Worm (Caenorhabditis elegans) whole organism, L1 larva: Measurements from ENCODE around the gene K06G5.1.

Experiments used
- C04F5.9 ChIP-seq: sonication (generic microtip); optimal IDR thresholded peaks from 2 replicates; lab custom pipeline; 2016; ENCODE audit warnings: missing genetic modification characterization, missing compliant biosample characterization
- C16A3.4 ChIP-seq: fragments of 150-350 bp; optimal IDR thresholded peaks from 2 replicates; lab custom pipeline; 2014; ENCODE audit warnings: missing biosample characterization, missing genetic modification characterization
- C34B4.2 ChIP-seq: sonication (generic microtip); optimal IDR thresholded peaks from 2 replicates; lab custom pipeline; 2017; ENCODE audit warnings: mild to moderate bottlenecking, missing genetic modification characterization, missing compliant biosample characterization
- F16B12.6 ChIP-seq: fragments of 150-350 bp; optimal IDR thresholded peaks from 2 replicates; lab custom pipeline; 2014; ENCODE audit warnings: missing biosample characterization, missing genetic modification characterization
- Y116A8C.19 ChIP-seq: sonication (generic microtip); optimal IDR thresholded peaks from 2 replicates; lab custom pipeline; 2016; ENCODE audit warnings: missing compliant biosample characterization, missing genetic modification characterization, borderline replicate concordance
- alr-1 ChIP-seq: fragments of 200-800 bp; sonication (Bioruptor generic); optimal IDR thresholded peaks from 2 replicates; lab custom pipeline; 2018; ENCODE audit warnings: borderline replicate concordance, mild to moderate bottlenecking, missing genetic modification characterization, missing compliant biosample characterization
- ama-1 ChIP-seq: fragments of 150-350 bp; optimal IDR thresholded peaks from 2 replicates; lab custom pipeline; 2014
- blmp-1 ChIP-seq: fragments of 150-350 bp; optimal IDR thresholded peaks from 2 replicates; lab custom pipeline; 2014; ENCODE audit warnings: missing biosample characterization, missing genetic modification characterization
- ceh-88 ChIP-seq: fragments of 200-800 bp; sonication (Bioruptor generic); IDR thresholded peaks from 2 replicates; pipeline ENCODE4 v1.3.6; 2022; ENCODE audit warnings: missing genetic modification characterization, missing compliant biosample characterization
- ceh-90 ChIP-seq: sonication (generic microtip); optimal IDR thresholded peaks from 2 replicates; lab custom pipeline; 2016; ENCODE audit warnings: missing genetic modification characterization, missing compliant biosample characterization
- egl-13 ChIP-seq: sonication (generic microtip); optimal IDR thresholded peaks from 2 replicates; lab custom pipeline; 2016; ENCODE audit warnings: missing genotype, missing genetic modification reagents, missing genetic modification characterization, missing compliant biosample characterization
- elt-2 ChIP-seq: sonication (generic microtip); optimal IDR thresholded peaks from 2 replicates; lab custom pipeline; 2016; ENCODE audit warnings: missing genetic modification characterization, mild to moderate bottlenecking, inconsistent platforms, missing compliant biosample characterization, missing genetic modification reagents
- elt-3 ChIP-seq, 6 experiments: fragments of 150-350 bp in 1 of 6; sonication (generic microtip); optimal IDR thresholded peaks; 2 replicates each; lab custom pipeline; 2017 to 2018; ENCODE audit warnings: missing biosample characterization in 6 of 6, missing genetic modification characterization in 6 of 6, inconsistent platforms in 1 of 6
- fkh-4 ChIP-seq: sonication (generic microtip); optimal IDR thresholded peaks from 2 replicates; lab custom pipeline; 2016; ENCODE audit warnings: missing compliant biosample characterization, missing genetic modification characterization, borderline replicate concordance
- fkh-8 ChIP-seq: sonication (generic microtip); optimal IDR thresholded peaks from 2 replicates; lab custom pipeline; 2016; ENCODE audit warnings: mild to moderate bottlenecking, missing genetic modification characterization, missing compliant biosample characterization
- hlh-4 ChIP-seq: sonication (generic microtip); optimal IDR thresholded peaks from 2 replicates; lab custom pipeline; 2016; ENCODE audit warnings: mild to moderate bottlenecking, missing genetic modification characterization, missing compliant biosample characterization
- isw-1 ChIP-seq: fragments of 200-800 bp; sonication (Bioruptor generic); IDR thresholded peaks from 2 replicates; pipeline ENCODE4 v1.3.6; 2022; ENCODE audit warnings: missing genetic modification characterization, missing compliant biosample characterization
- lin-13 ChIP-seq: fragments of 150-350 bp; optimal IDR thresholded peaks from 2 replicates; lab custom pipeline; 2014; ENCODE audit warnings: missing biosample characterization, missing genetic modification reagents, missing genetic modification characterization
- lin-14 ChIP-seq: fragments of 200-800 bp; sonication (Bioruptor generic); optimal IDR thresholded peaks from 2 replicates; lab custom pipeline; 2018; ENCODE audit warnings: mild to moderate bottlenecking, missing genetic modification characterization, moderate library complexity, missing compliant biosample characterization
- lin-15B ChIP-seq: fragments of 150-350 bp; sonication (generic microtip); optimal IDR thresholded peaks from 3 replicates; lab custom pipeline; 2014; ENCODE audit warnings: missing biosample characterization, missing genetic modification characterization
- lin-35 ChIP-seq, 2 experiments: fragments of 150-350 bp; optimal IDR thresholded peaks; 2 replicates each; lab custom pipeline; 2014; ENCODE audit warnings: missing biosample characterization in 2 of 2, missing genetic modification characterization in 2 of 2, missing genetic modification reagents in 2 of 2
- lin-39 ChIP-seq: fragments of 150-350 bp; optimal IDR thresholded peaks from 2 replicates; lab custom pipeline; 2014; ENCODE audit warnings: missing biosample characterization, missing genetic modification reagents, missing genetic modification characterization
- lir-3 ChIP-seq: sonication (generic microtip); optimal IDR thresholded peaks from 2 replicates; lab custom pipeline; 2016; ENCODE audit warnings: mild to moderate bottlenecking, missing genetic modification characterization, moderate library complexity, missing compliant biosample characterization; ENCODE audit not compliant: poor library complexity
- lsy-2 ChIP-seq, 2 experiments: fragments of 150-350 bp; optimal IDR thresholded peaks; 2 replicates each; lab custom pipeline; 2014; ENCODE audit warnings: missing biosample characterization in 2 of 2, missing genetic modification characterization in 2 of 2
- mab-9 ChIP-seq: fragments of 200-800 bp; sonication (Bioruptor generic); IDR thresholded peaks from 2 replicates; pipeline ENCODE4 v1.3.6; 2022; ENCODE audit warnings: missing genetic modification reagents, missing genetic modification characterization, missing compliant biosample characterization
- mep-1 ChIP-seq: fragments of 150-350 bp; optimal IDR thresholded peaks from 2 replicates; lab custom pipeline; 2014; ENCODE audit warnings: missing biosample characterization, missing genetic modification characterization
- nhr-19 ChIP-seq: fragments of 200-800 bp; sonication (Bioruptor generic); conservative IDR thresholded peaks from 2 replicates; pipeline ENCODE4 v1.3.6; 2022; ENCODE audit warnings: missing genetic modification characterization, missing compliant biosample characterization
- nhr-237 ChIP-seq: fragments of 150-350 bp; optimal IDR thresholded peaks from 2 replicates; lab custom pipeline; 2014; ENCODE audit warnings: missing biosample characterization, missing genetic modification characterization
- nhr-47 ChIP-seq: sonication (generic microtip); optimal IDR thresholded peaks from 2 replicates; lab custom pipeline; 2016; ENCODE audit warnings: mild to moderate bottlenecking, missing genetic modification characterization, moderate library complexity, missing compliant biosample characterization
- nhr-71 ChIP-seq: sonication (generic microtip); optimal IDR thresholded peaks from 2 replicates; lab custom pipeline; 2016; ENCODE audit warnings: mild to moderate bottlenecking, missing genetic modification characterization, moderate library complexity, missing compliant biosample characterization
- nhr-76 ChIP-seq: sonication (generic microtip); optimal IDR thresholded peaks from 2 replicates; lab custom pipeline; 2017; ENCODE audit warnings: missing biosample characterization, missing genetic modification characterization
- nhr-77 ChIP-seq: fragments of 150-350 bp; optimal IDR thresholded peaks from 2 replicates; lab custom pipeline; 2014; ENCODE audit warnings: missing biosample characterization, missing genetic modification characterization
- nhr-84 ChIP-seq: sonication (generic microtip); optimal IDR thresholded peaks from 2 replicates; lab custom pipeline; 2017; ENCODE audit warnings: missing biosample characterization, missing genetic modification characterization
- nhr-85 ChIP-seq: sonication (generic microtip); peaks from one replicate; lab custom pipeline; 2016; ENCODE audit warnings: missing genetic modification characterization, inconsistent platforms, missing compliant biosample characterization
- nhr-90 ChIP-seq: sonication (generic microtip); optimal IDR thresholded peaks from 2 replicates; lab custom pipeline; 2016; ENCODE audit warnings: mild to moderate bottlenecking, missing genetic modification characterization, missing compliant biosample characterization; ENCODE audit not compliant: poor library complexity
- pag-3 ChIP-seq: sonication (generic microtip); optimal IDR thresholded peaks from 2 replicates; lab custom pipeline; 2017; ENCODE audit warnings: missing genetic modification characterization, mild to moderate bottlenecking, missing compliant biosample characterization, antibody characterized with exemption, borderline replicate concordance; ENCODE audit not compliant: insufficient read depth
- skn-1 ChIP-seq: fragments of 150-350 bp; optimal IDR thresholded peaks from 2 replicates; lab custom pipeline; 2014; ENCODE audit warnings: missing biosample characterization, missing genetic modification characterization
- snpc-4 ChIP-seq: fragments of 150-350 bp; optimal IDR thresholded peaks from 2 replicates; lab custom pipeline; 2014; ENCODE audit warnings: missing biosample characterization, missing genetic modification characterization
- sox-4 ChIP-seq: sonication (generic microtip); optimal IDR thresholded peaks from 2 replicates; lab custom pipeline; 2016; ENCODE audit warnings: missing genetic modification characterization, missing compliant biosample characterization
- sptf-1 ChIP-seq: fragments of 150-350 bp; optimal IDR thresholded peaks from 2 replicates; lab custom pipeline; 2014; ENCODE audit warnings: missing biosample characterization, missing genetic modification characterization
- sup-37 ChIP-seq: fragments of 200-800 bp; sonication (Bioruptor generic); optimal IDR thresholded peaks from 2 replicates; lab custom pipeline; 2018; ENCODE audit warnings: mild to moderate bottlenecking, missing genetic modification characterization, missing compliant biosample characterization
- tlp-1 ChIP-seq: fragments of 150-350 bp; optimal IDR thresholded peaks from 2 replicates; lab custom pipeline; 2014; ENCODE audit warnings: missing biosample characterization, missing genetic modification characterization
- unc-30 ChIP-seq: sonication (generic microtip); optimal IDR thresholded peaks from 2 replicates; lab custom pipeline; 2017; ENCODE audit warnings: missing biosample characterization, missing genetic modification characterization
- unc-62 ChIP-seq: fragments of 150-350 bp; optimal IDR thresholded peaks from 2 replicates; lab custom pipeline; 2014; ENCODE audit warnings: missing biosample characterization, missing genetic modification reagents, missing genetic modification characterization
- unc-86 ChIP-seq: sonication (generic microtip); optimal IDR thresholded peaks from 2 replicates; lab custom pipeline; 2016; ENCODE audit warnings: missing genetic modification characterization, missing compliant biosample characterization
- vab-15 ChIP-seq: sonication (generic microtip); optimal IDR thresholded peaks from 2 replicates; lab custom pipeline; 2017; ENCODE audit warnings: missing genotype, mild to moderate bottlenecking, missing genetic modification characterization, missing compliant biosample characterization
- xbp-1 ChIP-seq: sonication (generic microtip); optimal IDR thresholded peaks from 2 replicates; lab custom pipeline; 2016; ENCODE audit warnings: missing genetic modification characterization, missing compliant biosample characterization
- zip-4 ChIP-seq: fragments of 200-800 bp; sonication (Bioruptor generic); optimal IDR thresholded peaks from 2 replicates; lab custom pipeline; 2018; ENCODE audit warnings: mild to moderate bottlenecking, missing genetic modification characterization, moderate library complexity, missing compliant biosample characterization
- ztf-11 ChIP-seq, 2 experiments: sonication (generic microtip); optimal IDR thresholded peaks; 2 replicates each; lab custom pipeline; 2016 to 2017; ENCODE audit warnings: missing genetic modification characterization in 2 of 2, missing biosample characterization in 1 of 2, missing compliant biosample characterization in 1 of 2
- ztf-4 ChIP-seq: fragments of 150-350 bp; optimal IDR thresholded peaks from 2 replicates; lab custom pipeline; 2014; ENCODE audit warnings: missing biosample characterization, missing genetic modification characterization

The K06G5.1 gene

ce11 chrX:14169569-14170031, 45.2 kb upstream of the K06G5.1 start, which contains the start of gene sym-4 (continued):
- TF ChIP-seq lin-39 (tag; lab: Kevin White, UChicago): no peak
- no peak for TF ChIP-seq nhr-76 (tag; lab: Kevin White, UChicago)
- peak; percentile 90 for TF ChIP-seq lin-13 (GFP tag; lab: Kevin White, UChicago)
- peak; percentile 61 for TF ChIP-seq egl-13
- TF ChIP-seq nhr-84: no peak
- TF ChIP-seq unc-62 (GFP tag; lab: Kevin White, UChicago): no peak
- TF ChIP-seq lin-14: peak; percentile 98
- TF ChIP-seq nhr-237 (tag; lab: Kevin White, UChicago): peak; percentile 95
- no peak for TF ChIP-seq hlh-4
- no peak for TF ChIP-seq ama-1 (lab: Kevin White, UChicago)
- TF ChIP-seq unc-86 (tag; lab: Kevin White, UChicago): peak; percentile 81
- peak in 5 of 6 experiments; percentile 17 to 97 (median 90) for TF ChIP-seq elt-3 (tag; optimal IDR thresholded peaks at IDR 0.05; lab: Kevin White, UChicago)
- TF ChIP-seq fkh-8: peak; percentile 86
- peak; percentile 91 for TF ChIP-seq nhr-19 (GFP tag; lab: Robert Waterston, UW)
- TF ChIP-seq, all 84 proteins: peak for 56

ce11 chrX:14173850-14174249, 40.9 kb upstream of the K06G5.1 start, which contains the start of gene idhb-1:
Gene idhb-1 (minus strand): TSS chrX:14174063.
- TF ChIP-seq ceh-88 (GFP tag; lab: Robert Waterston, UW) (no peak), lsy-2 (tag; optimal IDR thresholded peaks at IDR 0.05; lab: Kevin White, UChicago) (peak; percentile 81), blmp-1 (tag; lab: Kevin White, UChicago) (no peak), lin-39 (tag; lab: Kevin White, UChicago) (peak; percentile 67), lin-15B (tag; lab: Kevin White, UChicago) (no peak), xbp-1 (tag; lab: Kevin White, UChicago) (peak; percentile 60), zip-4 (no peak), alr-1 (tag; lab: Kevin White, UChicago) (no peak), nhr-84 (no peak), sox-4 (tag; lab: Kevin White, UChicago) (no peak), sup-37 (GFP tag; lab: Kevin White, UChicago) (peak; percentile 8), lin-13 (GFP tag; lab: Kevin White, UChicago) (peak; percentile 69), F16B12.6 (tag; lab: Kevin White, UChicago) (peak; percentile 36), unc-30 (no peak), fkh-4 (tag; lab: Kevin White, UChicago) (no peak), isw-1 (GFP tag; lab: Robert Waterston, UW) (peak; percentile 53), sptf-1 (no peak), unc-86 (tag; lab: Kevin White, UChicago) (peak; percentile 64), snpc-4 (tag; lab: Kevin White, UChicago) (peak; percentile 62), ceh-90 (tag; lab: Kevin White, UChicago) (no peak), mep-1 (peak; percentile 67), nhr-47 (peak; percentile 86), skn-1 (tag; lab: Kevin White, UChicago) (peak; percentile 81), tlp-1 (tag; lab: Kevin White, UChicago) (no peak), C34B4.2 (tag; lab: Kevin White, UChicago) (no peak), lin-35 (GFP tag; optimal IDR thresholded peaks at IDR 0.05; lab: Kevin White, UChicago) (peak; percentile 46 to 81), nhr-85 (tag; lab: Kevin White, UChicago) (peak; percentile 75), Y116A8C.19 (tag; lab: Kevin White, UChicago) (no peak), nhr-71 (tag; lab: Kevin White, UChicago) (peak; percentile 89), fkh-8 (peak; percentile 79), nhr-90 (tag; lab: Kevin White, UChicago) (peak; percentile 74), ztf-11 (tag; optimal IDR thresholded peaks at IDR 0.05; lab: Kevin White, UChicago) (no peak), nhr-77 (tag; lab: Kevin White, UChicago) (peak; percentile 57), lir-3 (no peak), C16A3.4 (tag; lab: Kevin White, UChicago) (peak; percentile 79), mab-9 (GFP tag; lab: Robert Waterston, UW) (0 out of 2 replicates have a peak, but pooled peaks have one; percentile 27), unc-62 (GFP tag; lab: Kevin White, UChicago) (no peak), elt-2 (tag; lab: Kevin White, UChicago) (no peak), ztf-4 (tag; lab: Kevin White, UChicago) (no peak), vab-15 (tag; lab: Kevin White, UChicago) (no peak), lin-14 (peak; percentile 89), elt-3 (tag; optimal IDR thresholded peaks at IDR 0.05; lab: Kevin White, UChicago) (peak in 2 of 6 experiments; percentile 28 to 44), pag-3 (peak; percentile 10), C04F5.9 (no peak)
